Fruit fly (Drosophila melanogaster): ENCODE measurements around the gene CG12104.

The CG12104 gene

dm6 chr3L:1558178-1558788 is 44.2 kb downstream of the CG12104 start, which contains the start of the genes Pex10 and CG12099 (continued):
- TF ChIP-seq CG12942 (GFP tag; optimal IDR thresholded peaks at IDR 0.05) (peak; percentile 92), CG1602 (GFP tag; optimal IDR thresholded peaks at IDR 0.05) (peak; percentile 90), Max (GFP tag; optimal IDR thresholded peaks at IDR 0.05) (peak; percentile 90), kni (GFP tag; optimal IDR thresholded peaks at IDR 0.05) (peak; percentile 78), CG15696 (tag; optimal IDR thresholded peaks at IDR 0.05) (peak; percentile 91), phol (tag; optimal IDR thresholded peaks at IDR 0.05) (peak; percentile 100), CG11398 (GFP tag; optimal IDR thresholded peaks at IDR 0.05) (no peak), lola (GFP tag; optimal IDR thresholded peaks at IDR 0.05) (peak in 1 of 3 experiments; percentile 89), CG15601 (tag; optimal IDR thresholded peaks at IDR 0.05) (peak; percentile 84), tna (GFP tag; IDR thresholded peaks at IDR 0.05; ENCODE audit: partially characterized antibody) (peak; percentile 79), luna (GFP tag; optimal IDR thresholded peaks at IDR 0.05) (no peak), grau (tag; optimal IDR thresholded peaks at IDR 0.05) (peak; percentile 88), CG17912 (GFP tag; optimal IDR thresholded peaks at IDR 0.05) (peak; percentile 46), Deaf1 (tag; optimal IDR thresholded peaks at IDR 0.05) (no peak), Six4 (GFP tag; optimal IDR thresholded peaks at IDR 0.05) (peak; percentile 87), gsb (GFP tag; IDR thresholded peaks at IDR 0.05) (peak; percentile 72), Sry-δ (GFP tag; optimal IDR thresholded peaks at IDR 0.05) (peak; percentile 87), CG6175 (GFP tag; IDR thresholded peaks at IDR 0.05) (peak; percentile 84), pan (optimal IDR thresholded peaks at IDR 0.05) (no peak), pan (GFP tag; optimal IDR thresholded peaks at IDR 0.05 in 1 of 2, IDR thresholded peaks at IDR 0.05 in 1 of 2) (peak in 1 of 2 experiments; percentile 89), dimm (GFP tag; IDR thresholded peaks at IDR 0.05) (no peak), CG32772 (GFP tag; IDR thresholded peaks at IDR 0.05) (peak; percentile 91), Nf-YB (GFP tag; optimal IDR thresholded peaks at IDR 0.05) (peak; percentile 72), CG10321 (GFP tag; IDR thresholded peaks at IDR 0.05) (0 out of 2 replicates have a peak, but pooled peaks have one; percentile 48), CG6254 (GFP tag; optimal IDR thresholded peaks at IDR 0.05) (peak; percentile 62), Ptx1 (GFP tag; IDR thresholded peaks at IDR 0.05) (peak; percentile 95), CG2129 (GFP tag; IDR thresholded peaks at IDR 0.05; ENCODE audit: partially characterized antibody) (peak; percentile 90), Scr (GFP tag; IDR thresholded peaks at IDR 0.05; ENCODE audit: partially characterized antibody) (peak; percentile 97), TFAM (GFP tag; optimal IDR thresholded peaks at IDR 0.05) (no peak), CG10147 (GFP tag; optimal IDR thresholded peaks at IDR 0.05) (peak; percentile 83), CG30020 (tag; optimal IDR thresholded peaks at IDR 0.05) (peak; percentile 81), D19B (GFP tag; optimal IDR thresholded peaks at IDR 0.05) (no peak), CG10543 (GFP tag; optimal IDR thresholded peaks at IDR 0.05) (peak; percentile 92), CG7372 (GFP tag; IDR thresholded peaks at IDR 0.05) (peak; percentile 91), zen2 (GFP tag; IDR thresholded peaks at IDR 0.05; ENCODE audit: partially characterized antibody) (peak; percentile 67; the same call in 1 of the 3 replicates), Dp (GFP tag; optimal IDR thresholded peaks at IDR 0.05) (peak; percentile 33), sr (GFP tag; IDR thresholded peaks at IDR 0.05) (peak; percentile 47; the same call in 1 of the 3 replicates), CG12299 (tag; optimal IDR thresholded peaks at IDR 0.05) (peak; percentile 80), CG32767 (GFP tag; IDR thresholded peaks at IDR 0.05) (peak; percentile 84), Spps (tag; optimal IDR thresholded peaks at IDR 0.05) (peak; percentile 44), CG16815 (GFP tag; optimal IDR thresholded peaks at IDR 0.05) (peak; percentile 84), maf-S (GFP tag; optimal IDR thresholded peaks at IDR 0.05) (peak; percentile 72), gce (GFP tag; IDR thresholded peaks at IDR 0.05) (0 out of 3 replicates have a peak, but pooled peaks have one; percentile 57), C15 (GFP tag; IDR thresholded peaks at IDR 0.05) (peak; percentile 70; the same call in 2 of the 3 replicates), vnd (GFP tag; IDR thresholded peaks at IDR 0.05; ENCODE audit: partially characterized antibody) (peak; percentile 92), CG12659 (GFP tag; optimal IDR thresholded peaks at IDR 0.05) (peak; percentile 94), klu (GFP tag; IDR thresholded peaks at IDR 0.05) (peak; percentile 90), esg (GFP tag; conservative IDR thresholded peaks at IDR 0.05) (peak; percentile 91), CG32532 (GFP tag; IDR thresholded peaks at IDR 0.05) (peak; percentile 95)
